Worm (Caenorhabditis elegans): Measurements from ENCODE around the gene ZK673.5.
A peak's percentile ranks its signal among the peaks of the same experiment; 100 is the strongest.

Gene ZK673.5

ce11 chrII:10502491-10503063, 41.3 kb downstream of the ZK673.5 start, which contains the start of gene myrf-1 (continued):
- TF ChIP-seq hlh-15 (tag; optimal IDR thresholded peaks at IDR 0.05) = no peak
- TF ChIP-seq Y22D7AL.16 (tag; optimal IDR thresholded peaks at IDR 0.05) = no peak
- TF ChIP-seq tbx-2 (tag; optimal IDR thresholded peaks at IDR 0.05) = peak; percentile 94
- TF ChIP-seq ref-2 (tag; optimal IDR thresholded peaks at IDR 0.05) = peak; percentile 87
- TF ChIP-seq che-1 (tag; optimal IDR thresholded peaks at IDR 0.05) = peak; percentile 27
- no peak for TF ChIP-seq ttx-3 (tag; optimal IDR thresholded peaks at IDR 0.05)
- peak; percentile 41 for TF ChIP-seq ceh-14 (tag; optimal IDR thresholded peaks at IDR 0.05)
- TF ChIP-seq mec-3 (tag; optimal IDR thresholded peaks at IDR 0.05; ENCODE audit: borderline replicate concordance) = no peak
- TF ChIP-seq ceh-24 (tag; optimal IDR thresholded peaks at IDR 0.05) = no peak
- TF ChIP-seq C08G9.2 (tag; optimal IDR thresholded peaks at IDR 0.05) = peak; percentile 77
- TF ChIP-seq C38D4.7 (GFP tag; optimal IDR thresholded peaks at IDR 0.05) = no peak
- TF ChIP-seq ceh-22 (tag; optimal IDR thresholded peaks at IDR 0.05) = no peak
- TF ChIP-seq ceh-48 (tag; optimal IDR thresholded peaks at IDR 0.05) = no peak
- peak; percentile 21 for TF ChIP-seq ceh-6 (GFP tag; optimal IDR thresholded peaks at IDR 0.05)
- peak; percentile 58 for TF ChIP-seq ceh-19 (GFP tag; optimal IDR thresholded peaks at IDR 0.05)
- no peak for TF ChIP-seq ahr-1 (tag; optimal IDR thresholded peaks at IDR 0.05)
- TF ChIP-seq fax-1 (tag; optimal IDR thresholded peaks at IDR 0.05) = peak; percentile 37
- TF ChIP-seq npax-4 (tag; optimal IDR thresholded peaks at IDR 0.05) = no peak
- peak; percentile 86 for TF ChIP-seq ceh-34 (tag; optimal IDR thresholded peaks at IDR 0.05)
- peak; percentile 35 for TF ChIP-seq rnt-1 (tag; optimal IDR thresholded peaks at IDR 0.05)
- TF ChIP-seq unc-86 (tag; optimal IDR thresholded peaks at IDR 0.05) = peak; percentile 36
- peak; percentile 77 for TF ChIP-seq nfya-1 (tag; optimal IDR thresholded peaks at IDR 0.05)

- TF ChIP-seq eyg-1 (tag; optimal IDR thresholded peaks at IDR 0.05) = no peak
- no peak for TF ChIP-seq fax-1 (tag; optimal IDR thresholded peaks at IDR 0.05)
- TF ChIP-seq pag-3 (tag; optimal IDR thresholded peaks at IDR 0.05; ENCODE audit: borderline replicate concordance) = no peak
- no peak for TF ChIP-seq T23F11.4 (GFP tag; optimal IDR thresholded peaks at IDR 0.05)
- no peak for TF ChIP-seq K02D7.2 (tag; optimal IDR thresholded peaks at IDR 0.05)
Measured at ce11 chrII:10504729-10505128, 43.4 kb downstream of the ZK673.5 start.

- TF ChIP-seq pag-3 (tag; optimal IDR thresholded peaks at IDR 0.05; ENCODE audit: borderline replicate concordance) (no peak), pqm-1 (tag; optimal IDR thresholded peaks at IDR 0.05) (no peak), lin-11 (tag; optimal IDR thresholded peaks at IDR 0.05) (no peak), ceh-34 (tag; optimal IDR thresholded peaks at IDR 0.05) (no peak), hlh-15 (tag; optimal IDR thresholded peaks at IDR 0.05) (no peak), elt-2 (tag; optimal IDR thresholded peaks at IDR 0.05) (no peak), dve-1 (tag; optimal IDR thresholded peaks at IDR 0.05) (no peak), zip-5 (tag; optimal IDR thresholded peaks at IDR 0.05) (no peak), ama-1 (optimal IDR thresholded peaks at IDR 0.05) (no peak), hlh-13 (GFP tag; optimal IDR thresholded peaks at IDR 0.05) (no peak), fkh-10 (GFP tag; optimal IDR thresholded peaks at IDR 0.05) (no peak), lim-6 (tag; optimal IDR thresholded peaks at IDR 0.05) (no peak), ceh-18 (tag; optimal IDR thresholded peaks at IDR 0.05) (no peak), tbx-2 (tag; optimal IDR thresholded peaks at IDR 0.05) (no peak), ceh-22 (tag; optimal IDR thresholded peaks at IDR 0.05) (no peak), hlh-30 (tag; optimal IDR thresholded peaks at IDR 0.05; ENCODE audit: insufficient read depth) (no peak), ref-2 (tag; optimal IDR thresholded peaks at IDR 0.05) (no peak), ceh-2 (tag; optimal IDR thresholded peaks at IDR 0.05) (no peak), mec-3 (tag; optimal IDR thresholded peaks at IDR 0.05; ENCODE audit: borderline replicate concordance) (no peak)
Measured at ce11 chrII:10505949-10506348, 44.6 kb downstream of the ZK673.5 start.
